Fruit fly (Drosophila melanogaster): ENCODE data around the gene CG31709.
A peak's percentile ranks its signal among the peaks of the same experiment; 100 is the strongest.

Gene CG31709

DNA sequence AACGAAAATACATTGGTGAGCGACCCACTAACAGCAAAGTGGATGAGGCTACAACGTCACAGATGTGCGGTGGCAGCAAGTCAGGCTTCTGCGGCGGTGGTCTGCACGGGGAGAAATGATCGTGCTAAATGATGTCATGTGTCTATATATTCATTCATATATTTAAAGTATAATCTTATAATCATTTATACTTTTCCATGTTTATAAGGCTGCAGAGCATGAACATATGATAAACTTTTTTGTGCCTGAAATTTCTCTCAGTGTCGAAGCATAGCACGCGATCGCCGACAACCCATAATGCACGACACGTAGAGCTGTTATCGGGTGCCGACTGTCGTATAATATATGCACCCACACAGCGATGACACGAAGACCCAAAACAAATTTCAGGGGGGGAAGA is 19.0 kb upstream of the CG31709 start (continued):
- TF ChIP-seq CG7556 (GFP tag; optimal IDR thresholded peaks at IDR 0.05) (peak; percentile 70), repo (GFP tag; optimal IDR thresholded peaks at IDR 0.05) (no peak), ssp (GFP tag; IDR thresholded peaks at IDR 0.05) (peak; percentile 70), CG8388 (GFP tag; optimal IDR thresholded peaks at IDR 0.05) (peak; percentile 70), tap (tag; optimal IDR thresholded peaks at IDR 0.05) (peak; percentile 41), fd64A (GFP tag; optimal IDR thresholded peaks at IDR 0.05) (peak; percentile 37), B-H2 (GFP tag; optimal IDR thresholded peaks at IDR 0.05) (no peak), CG16813 (GFP tag; IDR thresholded peaks at IDR 0.05; ENCODE audit: partially characterized antibody) (no peak), trh (GFP tag; optimal IDR thresholded peaks at IDR 0.05) (no peak), mld (GFP tag; IDR thresholded peaks at IDR 0.05; ENCODE audit: partially characterized antibody) (no peak), Dbx (GFP tag; IDR thresholded peaks at IDR 0.05) (no peak), CG11723 (GFP tag; optimal IDR thresholded peaks at IDR 0.05) (peak; percentile 21), CG13424 (tag; optimal IDR thresholded peaks at IDR 0.05) (peak; percentile 61), Bgb (GFP tag; IDR thresholded peaks at IDR 0.05; ENCODE audit: partially characterized antibody) (no peak), lmd (GFP tag; IDR thresholded peaks at IDR 0.05) (peak; percentile 82), NK7.1 (GFP tag; optimal IDR thresholded peaks at IDR 0.05) (no peak), Vsx1 (GFP tag; optimal IDR thresholded peaks at IDR 0.05) (peak; percentile 29), CG2712 (tag; optimal IDR thresholded peaks at IDR 0.05) (peak; percentile 86), CG6813 (GFP tag; optimal IDR thresholded peaks at IDR 0.05) (peak; percentile 37), sc (optimal IDR thresholded peaks at IDR 0.05) (no peak), sc (GFP tag; optimal IDR thresholded peaks at IDR 0.05) (peak; percentile 53), CG15601 (tag; optimal IDR thresholded peaks at IDR 0.05) (peak; percentile 28), CG17912 (GFP tag; optimal IDR thresholded peaks at IDR 0.05) (no peak), Hey (tag; optimal IDR thresholded peaks at IDR 0.05) (no peak), CG15479 (GFP tag; optimal IDR thresholded peaks at IDR 0.05) (no peak), croc (GFP tag; conservative IDR thresholded peaks at IDR 0.05) (peak; percentile 83), pfk (GFP tag; optimal IDR thresholded peaks at IDR 0.05) (no peak), CG4404 (GFP tag; IDR thresholded peaks at IDR 0.05) (peak; percentile 91), CG9876 (GFP tag; optimal IDR thresholded peaks at IDR 0.05) (no peak), Atf3 (GFP tag; optimal IDR thresholded peaks at IDR 0.05) (no peak), dm (GFP tag; optimal IDR thresholded peaks at IDR 0.05) (no peak), CG3163 (GFP tag; optimal IDR thresholded peaks at IDR 0.05) (no peak), scrt (GFP tag; optimal IDR thresholded peaks at IDR 0.05) (peak; percentile 2), CG18599 (GFP tag; optimal IDR thresholded peaks at IDR 0.05) (peak; percentile 43), ems (GFP tag; optimal IDR thresholded peaks at IDR 0.05) (peak; percentile 2), CG14050 (GFP tag; IDR thresholded peaks at IDR 0.05) (peak; percentile 59; the same call in 2 of the 3 replicates), slou (GFP tag; optimal IDR thresholded peaks at IDR 0.05) (no peak), dati (GFP tag; IDR thresholded peaks at IDR 0.05) (0 out of 2 replicates have a peak, but pooled peaks have one; percentile 35), ewg (GFP tag; optimal IDR thresholded peaks at IDR 0.05) (peak; percentile 17), bbx (GFP tag; IDR thresholded peaks at IDR 0.05; ENCODE audit: partially characterized antibody) (no peak), ham (GFP tag; IDR thresholded peaks at IDR 0.05) (no peak), CG15269 (tag; optimal IDR thresholded peaks at IDR 0.05) (no peak), CG32532 (GFP tag; IDR thresholded peaks at IDR 0.05) (peak; percentile 47; the same call in 1 of the 2 replicates), Dfd (GFP tag; optimal IDR thresholded peaks at IDR 0.05) (no peak), aop (GFP tag; IDR thresholded peaks at IDR 0.05) (no peak), CG6654 (GFP tag; optimal IDR thresholded peaks at IDR 0.05) (peak; percentile 6), hth (optimal IDR thresholded peaks at IDR 0.05) (no peak), CG17802 (tag; optimal IDR thresholded peaks at IDR 0.05) (no peak), rib (GFP tag; IDR thresholded peaks at IDR 0.05) (no peak), Sox102F (GFP tag; optimal IDR thresholded peaks at IDR 0.05) (peak; percentile 65), CG11085 (GFP tag; IDR thresholded peaks at IDR 0.05) (no peak)

All from whole organism, embryonic.